Worm (Caenorhabditis elegans) whole organism, L4/young adult: ENCODE measurements around the gene Y37A1A.2.

Experiments
- W03F9.2 ChIP-seq: fragments of 150-350 bp; optimal IDR thresholded peaks from 2 replicates; lab custom pipeline; 2014; ENCODE audit warnings: missing biosample characterization, missing genetic modification characterization
- dao-5 ChIP-seq: sonication (generic microtip); optimal IDR thresholded peaks from 2 replicates; lab custom pipeline; 2016; ENCODE audit warnings: missing genotype, missing genetic modification characterization, moderate library complexity, missing compliant biosample characterization
- him-1 ChIP-seq: sonication (generic microtip); optimal IDR thresholded peaks from 2 replicates; lab custom pipeline; 2016; ENCODE audit warnings: missing genotype, missing genetic modification reagents, missing genetic modification characterization, missing compliant biosample characterization

The Y37A1A.2 gene

ce11 chrIV:13883922-13884321 lies 28.9 kb downstream of the Y37A1A.2 start:
- TF ChIP-seq dao-5, result no peak
- TF ChIP-seq him-1 (tag; lab: Kevin White, UChicago), result no peak
- no peak for TF ChIP-seq W03F9.2 (tag; lab: Kevin White, UChicago)

- TF ChIP-seq W03F9.2 (tag; lab: Kevin White, UChicago) (no peak), him-1 (tag; lab: Kevin White, UChicago) (no peak), dao-5 (no peak)
These were observed 30.3 kb downstream of the Y37A1A.2 start, which contains the start of gene thoc-7 for ce11 chrIV:13882573-13882972. TSS of gene thoc-7 (plus strand) at chrIV:13882734.

- peak; percentile 60 for TF ChIP-seq him-1 (tag; lab: Kevin White, UChicago)
- TF ChIP-seq W03F9.2 (tag; lab: Kevin White, UChicago), result peak; percentile 78
- no peak for TF ChIP-seq dao-5
These were observed 31.0 kb downstream of the Y37A1A.2 start, which contains the start of gene rpl-29 for ce11 chrIV:13881754-13882275. TSS of gene rpl-29 (plus strand) at chrIV:13882225.

- TF ChIP-seq him-1 (tag; lab: Kevin White, UChicago) (no peak), dao-5 (no peak), W03F9.2 (tag; lab: Kevin White, UChicago) (no peak)
These were observed 32.0 kb downstream of the Y37A1A.2 start for ce11 chrIV:13880803-13881202.

ce11 chrIV:13880370-13880769 lies 32.5 kb downstream of the Y37A1A.2 start:
- no peak for TF ChIP-seq W03F9.2 (tag; lab: Kevin White, UChicago)
- no peak for TF ChIP-seq dao-5
- TF ChIP-seq him-1 (tag; lab: Kevin White, UChicago), result no peak

ce11 chrIV:13879851-13880250 lies 33.0 kb downstream of the Y37A1A.2 start, which contains the start of gene B0513.4:
TSS of gene B0513.4 (plus strand) at chrIV:13880151.
- TF ChIP-seq him-1 (tag; lab: Kevin White, UChicago), result no peak
- TF ChIP-seq W03F9.2 (tag; lab: Kevin White, UChicago), result no peak
- TF ChIP-seq dao-5, result no peak

- no peak for TF ChIP-seq dao-5
- no peak for TF ChIP-seq W03F9.2 (tag; lab: Kevin White, UChicago)
- TF ChIP-seq him-1 (tag; lab: Kevin White, UChicago), result no peak
These were observed 34.1 kb downstream of the Y37A1A.2 start for ce11 chrIV:13878738-13879137.

ce11 chrIV:13878123-13878522 lies 34.7 kb downstream of the Y37A1A.2 start:
- no peak for TF ChIP-seq dao-5
- TF ChIP-seq W03F9.2 (tag; lab: Kevin White, UChicago), result no peak
- TF ChIP-seq him-1 (tag; lab: Kevin White, UChicago), result no peak

ce11 chrIV:13877707-13878106 lies 35.1 kb downstream of the Y37A1A.2 start:
- TF ChIP-seq dao-5 (no peak), him-1 (tag; lab: Kevin White, UChicago) (peak; percentile 64), W03F9.2 (tag; lab: Kevin White, UChicago) (no peak)

- no peak for TF ChIP-seq W03F9.2 (tag; lab: Kevin White, UChicago)
- no peak for TF ChIP-seq him-1 (tag; lab: Kevin White, UChicago)
- TF ChIP-seq dao-5, result no peak
These were observed 36.2 kb downstream of the Y37A1A.2 start, which contains the start of gene prdh-1 for ce11 chrIV:13876565-13877153. TSS of gene prdh-1 (minus strand) at chrIV:13876615.

- TF ChIP-seq W03F9.2 (tag; lab: Kevin White, UChicago), result no peak
- TF ChIP-seq dao-5, result no peak
- no peak for TF ChIP-seq him-1 (tag; lab: Kevin White, UChicago)
These were observed 42.7 kb downstream of the Y37A1A.2 start for ce11 chrIV:13870085-13870484.

ce11 chrIV:13866754-13867153 lies 46.1 kb downstream of the Y37A1A.2 start, which contains the start of gene B0513.90:
TSS of gene B0513.90 (plus strand) at chrIV:13867054.
- no peak for TF ChIP-seq him-1 (tag; lab: Kevin White, UChicago)
- no peak for TF ChIP-seq W03F9.2 (tag; lab: Kevin White, UChicago)
- TF ChIP-seq dao-5, result no peak

ce11 chrIV:13865172-13865571 lies 47.7 kb downstream of the Y37A1A.2 start, which contains the start of gene vamp-8:
TSS of gene vamp-8 (minus strand) at chrIV:13865196.
- TF ChIP-seq dao-5, result no peak
- no peak for TF ChIP-seq W03F9.2 (tag; lab: Kevin White, UChicago)
- no peak for TF ChIP-seq him-1 (tag; lab: Kevin White, UChicago)

ce11 chrIV:13860459-13860858 lies 52.4 kb downstream of the Y37A1A.2 start:
- no peak for TF ChIP-seq him-1 (tag; lab: Kevin White, UChicago)
- TF ChIP-seq dao-5, result no peak
- TF ChIP-seq W03F9.2 (tag; lab: Kevin White, UChicago), result no peak
